Fruit fly (Drosophila melanogaster): ENCODE measurements around the gene RpS3.

dm6 chr3R:23341769-23342352 is 16.8 kb upstream of the RpS3 start:
- TF ChIP-seq CG8478 (optimal IDR thresholded peaks at IDR 0.05) (no peak), CTCF (optimal IDR thresholded peaks at IDR 0.05) (no peak)

Measured in S2 (cell line).